Worm (Caenorhabditis elegans): ENCODE measurements around the gene F56A8.5.
A peak's percentile ranks its signal among the peaks of the same experiment; 100 is the strongest.
"Not testable (repeated sequence)": the region's sequence is repeated elsewhere in the genome, so short reads cannot be mapped to it uniquely, and the experiment has no call there.

Gene F56A8.5

DNA sequence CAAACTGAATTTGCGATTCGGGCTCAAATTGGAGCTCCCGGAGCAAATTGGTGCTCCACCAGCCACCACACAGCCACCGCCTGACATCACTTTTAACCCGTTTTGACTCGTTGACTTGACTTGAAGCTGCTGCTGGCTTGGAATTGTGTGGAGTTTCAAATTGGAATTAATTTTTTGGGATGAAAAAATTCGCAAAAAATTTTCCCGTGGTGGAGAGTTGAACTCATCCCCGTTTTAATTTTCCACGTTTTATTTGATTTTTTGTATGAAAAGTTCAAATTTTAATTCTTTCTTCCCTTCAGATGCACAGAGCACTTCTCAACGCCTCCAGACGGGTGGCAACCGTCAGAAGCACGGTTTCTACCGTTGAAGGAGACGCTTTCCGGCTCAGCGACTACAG is 20.4 kb upstream of the F56A8.5 start, which contains the start of gene Y43F4A.4:
Gene Y43F4A.4, plus strand, starts transcription at position 301 of the 400 bp plus-strand sequence.
- not testable (repeated sequence) for TF ChIP-seq nhr-12 (tag; optimal IDR thresholded peaks at IDR 0.05); sea-2 (GFP tag; optimal IDR thresholded peaks at IDR 0.05); snpc-4 (tag; optimal IDR thresholded peaks at IDR 0.05)

DNA sequence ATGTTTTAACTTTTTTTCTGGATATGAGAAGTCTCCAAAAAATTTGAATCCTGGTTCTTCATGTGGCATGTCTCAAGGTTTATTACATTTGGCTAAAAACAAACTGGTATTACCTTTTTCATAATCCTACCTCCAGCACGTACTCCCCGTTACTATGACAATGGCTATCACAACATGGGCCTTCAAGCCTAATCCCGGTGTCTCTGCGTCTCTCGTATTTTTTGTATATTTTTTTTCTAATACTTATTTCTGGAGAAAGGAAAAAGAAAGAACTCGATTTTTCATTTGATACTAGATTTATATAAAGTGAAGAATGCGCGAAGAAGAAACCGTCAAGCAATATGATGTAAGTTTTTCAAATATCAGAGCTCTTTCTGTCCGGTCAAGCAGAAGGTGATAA is 19.4 kb upstream of the F56A8.5 start, which contains the start of gene anoh-1:
Gene anoh-1, plus strand, starts transcription at position 301 of the 400 bp plus-strand sequence.
- no peak for TF ChIP-seq elt-3 (tag; optimal IDR thresholded peaks at IDR 0.05)
- no peak for TF ChIP-seq nhr-23 (tag; optimal IDR thresholded peaks at IDR 0.05)
- TF ChIP-seq ceh-9 (tag; optimal IDR thresholded peaks at IDR 0.05): no peak
- no peak for TF ChIP-seq nhr-28 (tag; optimal IDR thresholded peaks at IDR 0.05)

- no peak for TF ChIP-seq R02D3.7 (tag; optimal IDR thresholded peaks at IDR 0.05)
Measured at ce11 chrIII:13254178-13254725, 11.4 kb upstream of the F56A8.5 start, which contains the start of gene F56A8.9. F56A8.9 (plus strand) TSS chrIII:13254675.

- no peak for TF ChIP-seq fos-1 (tag; optimal IDR thresholded peaks at IDR 0.05)
- no peak for TF ChIP-seq nhr-28 (tag; optimal IDR thresholded peaks at IDR 0.05)
- peak; percentile 54 for TF ChIP-seq hmg-11 (tag; optimal IDR thresholded peaks at IDR 0.05)
- TF ChIP-seq nfya-1 (tag; optimal IDR thresholded peaks at IDR 0.05; ENCODE audit: insufficient read depth): peak; percentile 82
- peak; percentile 32 for TF ChIP-seq elt-2 (tag; optimal IDR thresholded peaks at IDR 0.05)
- TF ChIP-seq pqm-1 (tag; optimal IDR thresholded peaks at IDR 0.05): peak; percentile 10
- peak; percentile 41 for TF ChIP-seq lsy-12 (tag; optimal IDR thresholded peaks at IDR 0.05)
- TF ChIP-seq jun-1 (tag; optimal IDR thresholded peaks at IDR 0.05): peak; percentile 16
- TF ChIP-seq egl-27 (tag; optimal IDR thresholded peaks at IDR 0.05): no peak
- peak; percentile 97 for TF ChIP-seq R02D3.7 (tag; optimal IDR thresholded peaks at IDR 0.05)
- peak; percentile 86 for TF ChIP-seq nhr-23 (tag; optimal IDR thresholded peaks at IDR 0.05)
- TF ChIP-seq ztf-11 (tag; optimal IDR thresholded peaks at IDR 0.05): no peak
- no peak for TF ChIP-seq sea-2 (GFP tag; optimal IDR thresholded peaks at IDR 0.05)
- TF ChIP-seq lin-39 (tag; optimal IDR thresholded peaks at IDR 0.05): peak; percentile 22
- TF ChIP-seq ceh-16 (tag; optimal IDR thresholded peaks at IDR 0.05): no peak
- no peak for TF ChIP-seq nhr-237 (tag; optimal IDR thresholded peaks at IDR 0.05)
- TF ChIP-seq snpc-4 (tag; optimal IDR thresholded peaks at IDR 0.05): peak; percentile 37
- peak; percentile 43 for TF ChIP-seq egl-5 (tag; optimal IDR thresholded peaks at IDR 0.05)
- no peak for TF ChIP-seq ZK546.5 (tag; optimal IDR thresholded peaks at IDR 0.05)
- TF ChIP-seq mml-1 (tag; optimal IDR thresholded peaks at IDR 0.05): no peak
- TF ChIP-seq nhr-11 (tag; optimal IDR thresholded peaks at IDR 0.05): no peak
- TF ChIP-seq daf-12 (tag; optimal IDR thresholded peaks at IDR 0.05): no peak
- TF ChIP-seq ama-1 (optimal IDR thresholded peaks at IDR 0.05): peak; percentile 31
- TF ChIP-seq pha-4 (tag; optimal IDR thresholded peaks at IDR 0.05): peak; percentile 91
- peak; percentile 41 for TF ChIP-seq ceh-28 (tag; optimal IDR thresholded peaks at IDR 0.05)
- peak; percentile 68 for TF ChIP-seq lin-15B (tag; optimal IDR thresholded peaks at IDR 0.05)
- no peak for TF ChIP-seq nhr-77 (tag; optimal IDR thresholded peaks at IDR 0.05)
- no peak for TF ChIP-seq elt-3 (tag; optimal IDR thresholded peaks at IDR 0.05)
- peak; percentile 59 for TF ChIP-seq nhr-25 (tag; optimal IDR thresholded peaks at IDR 0.05)
Measured at ce11 chrIII:13256438-13256928, 9.2 kb upstream of the F56A8.5 start, which contains the start of gene F56A8.3. F56A8.3 (plus strand) TSS chrIII:13256878.

- no peak for TF ChIP-seq unc-62 (GFP tag; optimal IDR thresholded peaks at IDR 0.05)
- no peak for TF ChIP-seq elt-2 (tag; optimal IDR thresholded peaks at IDR 0.05)
- TF ChIP-seq elt-3 (tag; optimal IDR thresholded peaks at IDR 0.05): no peak
- TF ChIP-seq jun-1 (tag; optimal IDR thresholded peaks at IDR 0.05): no peak
- TF ChIP-seq hmg-11 (tag; optimal IDR thresholded peaks at IDR 0.05): peak; percentile 2
- TF ChIP-seq lin-15B (tag; optimal IDR thresholded peaks at IDR 0.05): peak; percentile 25
- TF ChIP-seq ceh-28 (tag; optimal IDR thresholded peaks at IDR 0.05): no peak
- TF ChIP-seq nhr-76 (tag; optimal IDR thresholded peaks at IDR 0.05): no peak
- no peak for TF ChIP-seq nhr-25 (tag; optimal IDR thresholded peaks at IDR 0.05)
- TF ChIP-seq elt-1 (tag; optimal IDR thresholded peaks at IDR 0.05): no peak
- TF ChIP-seq nhr-77 (tag; optimal IDR thresholded peaks at IDR 0.05): no peak
- TF ChIP-seq ztf-4 (tag; optimal IDR thresholded peaks at IDR 0.05): no peak
- no peak for TF ChIP-seq fkh-2 (tag; optimal IDR thresholded peaks at IDR 0.05)
- no peak for TF ChIP-seq fkh-10 (GFP tag; optimal IDR thresholded peaks at IDR 0.05)
- TF ChIP-seq ceh-82 (tag; optimal IDR thresholded peaks at IDR 0.05): no peak
- no peak for TF ChIP-seq daf-12 (tag; optimal IDR thresholded peaks at IDR 0.05)
- TF ChIP-seq unc-39 (tag; optimal IDR thresholded peaks at IDR 0.05): no peak
- no peak for TF ChIP-seq ztf-11 (tag; optimal IDR thresholded peaks at IDR 0.05)
- TF ChIP-seq egl-5 (tag; optimal IDR thresholded peaks at IDR 0.05): no peak
- TF ChIP-seq pqm-1 (tag; optimal IDR thresholded peaks at IDR 0.05): no peak
- no peak for TF ChIP-seq ceh-9 (tag; optimal IDR thresholded peaks at IDR 0.05)
- no peak for TF ChIP-seq egl-27 (tag; optimal IDR thresholded peaks at IDR 0.05)
- TF ChIP-seq lsy-12 (tag; optimal IDR thresholded peaks at IDR 0.05): no peak
- no peak for TF ChIP-seq ZK546.5 (tag; optimal IDR thresholded peaks at IDR 0.05)
- TF ChIP-seq sea-2 (GFP tag; optimal IDR thresholded peaks at IDR 0.05): peak; percentile 26
- no peak for TF ChIP-seq snpc-4 (tag; optimal IDR thresholded peaks at IDR 0.05)
- no peak for TF ChIP-seq nhr-23 (tag; optimal IDR thresholded peaks at IDR 0.05)
- no peak for TF ChIP-seq R02D3.7 (tag; optimal IDR thresholded peaks at IDR 0.05)
- peak; percentile 55 for TF ChIP-seq nfya-1 (tag; optimal IDR thresholded peaks at IDR 0.05; ENCODE audit: insufficient read depth)
Measured at ce11 chrIII:13258163-13258562, 7.5 kb upstream of the F56A8.5 start.

Data from whole organism, L3 larva.